Worm (Caenorhabditis elegans): ENCODE measurements around the gene ZC412.5.

- TF ChIP-seq ama-1 (optimal IDR thresholded peaks at IDR 0.05) (no peak), elt-1 (tag; optimal IDR thresholded peaks at IDR 0.05) (no peak), ceh-82 (tag; optimal IDR thresholded peaks at IDR 0.05) (no peak), egl-27 (tag; optimal IDR thresholded peaks at IDR 0.05) (no peak), nhr-28 (tag; optimal IDR thresholded peaks at IDR 0.05) (no peak), jun-1 (tag; optimal IDR thresholded peaks at IDR 0.05) (no peak), zag-1 (tag; optimal IDR thresholded peaks at IDR 0.05) (no peak)
Observed at ce11 chrV:14853739-14854138, 21.5 kb downstream of the ZC412.5 start.

Data from whole organism, L3 larva.